Worm (Caenorhabditis elegans): ENCODE measurements around the gene C03B1.1.

- TF ChIP-seq med-1 (GFP tag; optimal IDR thresholded peaks at IDR 0.05; ENCODE audit: insufficient read depth) (no peak), klf-2 (GFP tag; conservative IDR thresholded peaks at IDR 0.05) (no peak), tab-1 (GFP tag; IDR thresholded peaks at IDR 0.05) (no peak), ztf-23 (GFP tag; IDR thresholded peaks at IDR 0.05) (no peak), T22C8.4 (GFP tag; IDR thresholded peaks at IDR 0.05) (no peak), flt-1 (GFP tag; IDR thresholded peaks at IDR 0.05) (no peak), ztf-29 (GFP tag; IDR thresholded peaks at IDR 0.05) (no peak), cog-1 (tag; optimal IDR thresholded peaks at IDR 0.05) (no peak)
Observed at ce11 chrX:6337338-6337737, 37.2 kb upstream of the C03B1.1 start.

Data from whole organism, midembryonic.